Worm (Caenorhabditis elegans) whole organism, L1 larva: ENCODE measurements around the gene ilcr-2.

Experiments
- dpl-1 ChIP-seq, 3 experiments: fragments of 150-350 bp in 2 of 3; sonication (generic microtip) in 1 of 3; optimal IDR thresholded peaks; 2 replicates each; lab custom pipeline; 2014 to 2017; ENCODE audit warnings: missing biosample characterization in 3 of 3, missing genetic modification characterization in 3 of 3, missing genetic modification reagents in 3 of 3
- grh-1 ChIP-seq: fragments of 200-800 bp; sonication (Bioruptor generic); IDR thresholded peaks from 2 replicates; pipeline ENCODE4 v1.3.6; 2022; ENCODE audit warnings: missing genetic modification reagents, missing genetic modification characterization, missing compliant biosample characterization
- lin-13 ChIP-seq: fragments of 150-350 bp; optimal IDR thresholded peaks from 2 replicates; lab custom pipeline; 2014; ENCODE audit warnings: missing biosample characterization, missing genetic modification reagents, missing genetic modification characterization
- lin-15B ChIP-seq: fragments of 150-350 bp; sonication (generic microtip); optimal IDR thresholded peaks from 3 replicates; lab custom pipeline; 2014; ENCODE audit warnings: missing biosample characterization, missing genetic modification characterization
- nhr-77 ChIP-seq: fragments of 150-350 bp; optimal IDR thresholded peaks from 2 replicates; lab custom pipeline; 2014; ENCODE audit warnings: missing biosample characterization, missing genetic modification characterization
- skn-1 ChIP-seq: fragments of 150-350 bp; optimal IDR thresholded peaks from 2 replicates; lab custom pipeline; 2014; ENCODE audit warnings: missing biosample characterization, missing genetic modification characterization

- TF ChIP-seq skn-1 (tag; lab: Kevin White, UChicago) (no peak), lin-13 (GFP tag; lab: Kevin White, UChicago) (no peak), nhr-77 (tag; lab: Kevin White, UChicago) (no peak), grh-1 (no peak), dpl-1 (GFP tag; optimal IDR thresholded peaks at IDR 0.05; lab: Kevin White, UChicago) (no peak), lin-15B (no peak)
These were observed 11.2 kb upstream of the ilcr-2 start for ce11 chrII:5463692-5464300.
